Fruit fly (Drosophila melanogaster): ENCODE results near the gene fd96Ca.
"Not testable (repeated sequence)": the region's sequence is repeated elsewhere in the genome, so short reads cannot be mapped to it uniquely, and the experiment has no call there.

The fd96Ca gene

DNA sequence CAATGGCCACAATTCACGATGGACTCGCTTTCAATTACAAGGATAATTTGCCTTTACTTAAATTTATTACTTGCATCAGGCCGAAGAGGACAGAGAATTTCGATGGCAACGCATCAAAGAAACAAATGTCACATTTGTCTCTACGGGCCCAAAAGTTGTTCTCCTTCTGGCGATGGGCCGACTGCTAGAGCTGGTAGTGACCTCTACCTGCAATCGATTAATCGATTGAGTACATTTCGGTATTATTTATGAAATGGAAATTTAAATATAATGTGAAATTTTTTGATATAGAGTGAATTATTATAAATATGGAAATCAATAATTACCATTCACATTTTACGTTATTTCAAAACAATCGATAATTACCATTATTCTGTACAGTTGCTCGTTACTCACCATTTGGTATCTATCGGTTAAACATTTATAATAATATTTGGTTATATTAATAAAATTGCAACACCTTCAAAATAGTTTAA lies 40.3 kb downstream of the fd96Ca start, which contains the start of the genes CG31510 and TTLL5 (continued):
- TF ChIP-seq lola (GFP tag; optimal IDR thresholded peaks at IDR 0.05) (peak; percentile 30), N (GFP tag; optimal IDR thresholded peaks at IDR 0.05) (no peak), Mio (GFP tag; optimal IDR thresholded peaks at IDR 0.05) (no peak), Abd-B (GFP tag; optimal IDR thresholded peaks at IDR 0.05) (no peak), HLH106 (tag; optimal IDR thresholded peaks at IDR 0.05) (no peak)

DNA sequence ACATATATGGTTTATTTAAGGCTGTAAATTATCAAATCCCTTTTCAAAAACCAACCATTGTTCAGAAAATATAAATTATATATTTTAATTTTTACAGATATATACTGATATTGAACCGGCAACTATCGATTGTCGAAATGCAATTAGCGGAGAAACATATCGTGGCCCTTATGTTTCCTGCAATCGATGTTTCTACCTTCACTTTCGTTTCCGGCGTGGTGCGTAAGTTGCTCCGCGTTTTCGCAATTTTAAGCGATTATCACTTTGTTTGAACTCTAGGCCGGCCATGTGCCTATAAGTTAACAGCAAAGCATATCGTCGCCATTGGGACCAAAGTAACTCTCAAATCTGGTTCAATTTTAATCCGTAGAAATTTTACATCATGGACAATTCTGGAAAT lies 40.8 kb downstream of the fd96Ca start, which contains the start of gene vig2:
Gene vig2, plus strand, starts transcription at position 112 of the 400 bp plus-strand sequence.
- peak; percentile 61 for TF ChIP-seq rgr (GFP tag; optimal IDR thresholded peaks at IDR 0.05)
- peak; percentile 26 for TF ChIP-seq Sp1 (GFP tag; optimal IDR thresholded peaks at IDR 0.05)
- TF ChIP-seq Hr83 (GFP tag; optimal IDR thresholded peaks at IDR 0.05; ENCODE audit: poor library complexity, severe bottlenecking) = peak; percentile 68
- TF ChIP-seq CG9705 (GFP tag; optimal IDR thresholded peaks at IDR 0.05) = peak; percentile 43
- TF ChIP-seq dmrt93B (GFP tag; optimal IDR thresholded peaks at IDR 0.05) = peak; percentile 60
- peak; percentile 33 for TF ChIP-seq HLH106 (tag; optimal IDR thresholded peaks at IDR 0.05)

DNA sequence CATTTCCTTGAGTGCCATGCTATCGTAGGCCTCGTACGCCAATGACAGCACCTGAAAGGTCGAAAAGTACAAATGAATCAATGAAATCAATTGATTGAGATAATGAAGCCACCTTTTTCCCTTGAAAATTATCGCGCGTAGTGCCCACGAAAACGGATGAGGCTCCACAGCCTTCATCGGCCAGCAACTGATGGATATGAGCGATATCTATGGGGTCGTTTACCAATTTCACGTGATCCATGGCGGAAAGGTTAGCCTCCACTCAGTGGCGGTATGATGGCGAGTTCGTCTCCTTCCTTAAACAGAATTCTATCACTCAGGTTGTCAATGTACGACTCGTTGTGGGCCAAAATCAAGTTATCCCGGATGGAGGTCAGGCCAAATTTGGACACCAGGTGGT lies 44.3 kb downstream of the fd96Ca start:
- TF ChIP-seq dl (GFP tag; optimal IDR thresholded peaks at IDR 0.05; ENCODE audit: insufficient read depth in 1 of 2, partially characterized antibody in 2 of 2) = no peak
- TF ChIP-seq foxo (GFP tag; optimal IDR thresholded peaks at IDR 0.05) = no peak
- no peak for TF ChIP-seq sage (GFP tag; optimal IDR thresholded peaks at IDR 0.05)
- no peak for TF ChIP-seq Mio (GFP tag; optimal IDR thresholded peaks at IDR 0.05)
- no peak for TF ChIP-seq sv (GFP tag; optimal IDR thresholded peaks at IDR 0.05)
- no peak for TF ChIP-seq Hr78 (GFP tag; optimal IDR thresholded peaks at IDR 0.05)
- no peak for TF ChIP-seq fru (GFP tag; optimal IDR thresholded peaks at IDR 0.05)
- no peak for TF ChIP-seq CrebA (GFP tag; optimal IDR thresholded peaks at IDR 0.05; ENCODE audit: borderline replicate concordance)
- TF ChIP-seq Sp1 (GFP tag; optimal IDR thresholded peaks at IDR 0.05) = no peak
- no peak for TF ChIP-seq jim (GFP tag; optimal IDR thresholded peaks at IDR 0.05)
- no peak for TF ChIP-seq GATAd (GFP tag; optimal IDR thresholded peaks at IDR 0.05)
- TF ChIP-seq OdsH (GFP tag; optimal IDR thresholded peaks at IDR 0.05) = no peak
- no peak for TF ChIP-seq h (GFP tag; optimal IDR thresholded peaks at IDR 0.05)
- TF ChIP-seq psq (GFP tag; optimal IDR thresholded peaks at IDR 0.05) = no peak

DNA sequence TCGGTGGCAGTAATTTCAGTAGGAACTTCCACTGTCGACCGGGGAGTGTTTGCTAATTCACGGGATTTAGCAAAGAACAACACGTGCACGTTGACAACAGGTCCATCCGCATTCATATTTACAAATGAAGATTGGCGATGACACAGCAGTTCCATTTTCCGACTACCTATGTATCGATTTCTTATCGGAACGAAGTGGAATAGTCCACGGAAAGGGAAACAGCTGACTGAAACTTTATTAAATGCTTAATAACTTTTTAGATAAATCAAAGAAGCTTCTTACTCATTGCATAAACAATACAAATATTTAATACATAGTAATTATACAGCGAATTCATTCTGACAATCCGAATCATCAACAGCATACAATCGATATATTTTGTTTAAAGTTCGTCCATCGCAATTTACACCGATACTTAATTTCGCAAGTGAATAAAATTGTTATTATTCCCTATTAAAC lies 44.8 kb downstream of the fd96Ca start, which contains the start of the genes Mocs2A, Mocs2B and Clbn:
Gene Mocs2A, minus strand, starts transcription at position 129 of the 459 bp plus-strand sequence.
Gene Mocs2B, minus strand, starts transcription at position 129 of the 459 bp plus-strand sequence.
Gene Clbn, plus strand, starts transcription at position 272 of the 459 bp plus-strand sequence.
- TF ChIP-seq CG32264 (GFP tag; optimal IDR thresholded peaks at IDR 0.05) (no peak), dmrt93B (GFP tag; optimal IDR thresholded peaks at IDR 0.05) (no peak), Hnf4 (GFP tag; optimal IDR thresholded peaks at IDR 0.05) (no peak), woc (GFP tag; optimal IDR thresholded peaks at IDR 0.05) (no peak), br (GFP tag; optimal IDR thresholded peaks at IDR 0.05) (no peak), rgr (GFP tag; optimal IDR thresholded peaks at IDR 0.05) (no peak), Jra (GFP tag; optimal IDR thresholded peaks at IDR 0.05) (peak; percentile 14), h (GFP tag; optimal IDR thresholded peaks at IDR 0.05) (peak; percentile 12), Myc (optimal IDR thresholded peaks at IDR 0.05) (no peak)

DNA sequence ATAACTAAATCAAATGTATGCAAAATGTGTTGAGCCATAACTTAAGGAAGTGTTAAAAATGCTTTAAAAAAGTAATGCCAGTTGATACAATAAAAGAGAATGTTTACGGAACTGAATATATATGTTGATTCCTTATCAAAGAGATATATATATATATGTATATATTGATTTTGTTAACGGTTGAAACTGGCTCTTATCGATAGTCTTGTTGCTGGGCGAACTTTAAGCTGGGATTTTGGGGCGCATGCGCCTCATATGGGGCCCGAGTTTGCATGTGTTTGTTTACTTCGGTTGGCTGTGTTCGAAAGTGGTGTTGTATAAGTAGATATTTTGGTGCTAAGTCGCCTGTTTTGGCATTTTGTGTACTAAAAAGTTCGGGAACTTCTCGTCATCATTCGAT lies 48.6 kb downstream of the fd96Ca start, which contains the start of gene Bili:
Gene Bili, plus strand, starts transcription at position 265 of the 400 bp plus-strand sequence.
- not testable (repeated sequence) for TF ChIP-seq Hr78 (GFP tag; optimal IDR thresholded peaks at IDR 0.05); Rel (GFP tag; optimal IDR thresholded peaks at IDR 0.05); Rel (tag; optimal IDR thresholded peaks at IDR 0.05); GATAd (GFP tag; optimal IDR thresholded peaks at IDR 0.05)
